Fruit fly (Drosophila melanogaster): Measurements from ENCODE around the gene FoxP.

DNA sequence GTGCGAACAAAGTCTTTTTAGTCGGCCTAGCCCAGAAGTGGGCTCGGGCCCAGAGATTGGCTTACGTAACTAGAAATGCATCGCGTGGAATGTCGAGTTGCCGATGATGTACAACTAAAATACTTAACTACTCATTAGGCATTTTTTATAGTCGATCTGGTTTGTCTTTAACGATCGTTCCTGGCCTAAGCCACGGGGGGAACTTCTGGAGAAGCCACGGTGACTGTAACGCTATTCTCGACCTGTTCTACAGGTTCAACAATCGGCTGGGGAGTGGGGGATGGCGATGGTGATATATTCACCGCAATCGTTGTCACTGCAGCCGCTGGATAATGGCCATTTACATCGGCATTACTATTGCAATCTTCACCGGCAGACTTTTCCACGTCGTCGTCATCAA, 15.6 kb upstream of the FoxP start, which contains the start of gene CG34409:
- no peak for TF ChIP-seq CTCF (optimal IDR thresholded peaks at IDR 0.05)
- TF ChIP-seq CG8478 (optimal IDR thresholded peaks at IDR 0.05), result no peak
